In the genomic region with DNA sequence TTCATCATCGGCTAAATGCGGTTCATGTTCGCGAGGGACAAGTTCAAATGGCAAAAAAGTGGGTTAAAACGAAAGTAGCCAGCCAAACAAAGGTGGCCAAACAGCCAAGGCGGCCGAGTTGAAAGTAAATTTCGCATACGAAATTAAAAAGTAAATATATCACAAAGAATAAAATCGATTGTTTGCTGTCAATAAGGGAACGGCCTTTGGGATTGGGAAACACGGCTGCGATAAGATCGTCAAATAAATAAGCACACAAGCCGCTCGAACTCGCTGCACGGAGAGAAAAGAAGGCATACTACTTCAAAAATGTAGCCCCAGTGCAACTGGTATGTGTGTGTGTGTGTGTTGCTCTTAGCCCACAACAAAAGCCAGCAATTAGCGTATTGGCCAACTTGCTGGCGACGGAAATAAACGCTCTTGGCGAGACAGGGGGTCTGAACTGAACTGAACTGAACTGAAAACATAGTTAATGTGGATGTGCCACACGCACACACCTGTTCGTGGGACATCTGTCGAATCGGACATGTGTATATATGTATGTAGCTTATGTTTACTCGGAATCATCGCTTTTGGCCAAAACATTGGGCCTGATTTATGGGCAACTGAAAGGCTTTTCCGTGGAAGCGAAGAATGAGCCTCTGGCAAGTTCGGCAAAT, we compare ENCODE assay signal across 4 fruit fly cellular contexts.
A peak's percentile ranks its signal among the peaks of the same experiment; 100 is the strongest.
TF ChIP-seq lines count a peak whose summit lies in the region.

No protein-coding gene starts in this region.

- TF ChIP-seq CTCF in whole organism, embryonic (GFP tag; optimal IDR thresholded peaks at IDR 0.05; lab: Kevin White, UChicago) = no peak

TF ChIP-seq in whole organism, embryonic, 481 proteins besides CTCF, POLR2A, EP300 and RAD21:
- TF ChIP-seq Sox102F (GFP tag; optimal IDR thresholded peaks at IDR 0.05; lab: Kevin White, UChicago) = peak; percentile 18
- TF ChIP-seq sug (tag; optimal IDR thresholded peaks at IDR 0.05; lab: Kevin White, UChicago) = peak; percentile 77
- TF ChIP-seq mirr (GFP tag; optimal IDR thresholded peaks at IDR 0.05; lab: Kevin White, UChicago) = peak; percentile 25
- no peak for TF ChIP-seq z (GFP tag; IDR thresholded peaks at IDR 0.05; lab: Robert Waterston, UW)
- peak; percentile 35; the same call in 1 of the 2 replicates for TF ChIP-seq CG9932 (GFP tag; IDR thresholded peaks at IDR 0.05; lab: Robert Waterston, UW)
- peak; percentile 33 for TF ChIP-seq cg (GFP tag; optimal IDR thresholded peaks at IDR 0.05; lab: Kevin White, UChicago)
- TF ChIP-seq sd (tag; optimal IDR thresholded peaks at IDR 0.05; lab: Kevin White, UChicago) = peak; percentile 16
- TF ChIP-seq vvl (GFP tag; IDR thresholded peaks at IDR 0.05; lab: Robert Waterston, UW) = peak; percentile 8; the same call in 1 of the 2 replicates
- peak; percentile 29 for TF ChIP-seq ATbp (GFP tag; optimal IDR thresholded peaks at IDR 0.05; lab: Kevin White, UChicago)
- no peak for TF ChIP-seq bsh (GFP tag; optimal IDR thresholded peaks at IDR 0.05; lab: Kevin White, UChicago)
- peak; percentile 12 for TF ChIP-seq kah (GFP tag; optimal IDR thresholded peaks at IDR 0.05; lab: Kevin White, UChicago)
- 0 out of 2 replicates have a peak, but pooled peaks have one; percentile 10 for TF ChIP-seq sob (GFP tag; IDR thresholded peaks at IDR 0.05; lab: Robert Waterston, UW)
- peak; percentile 11 for TF ChIP-seq CG15269 (tag; optimal IDR thresholded peaks at IDR 0.05; lab: Kevin White, UChicago)
- peak; percentile 55 for TF ChIP-seq Med (GFP tag; lab: Kevin White, UChicago)
- no peak for TF ChIP-seq HHEX (GFP tag; optimal IDR thresholded peaks at IDR 0.05; lab: Kevin White, UChicago)
- 0 out of 3 replicates have a peak, but pooled peaks have one; percentile 16 for TF ChIP-seq otp (GFP tag; IDR thresholded peaks at IDR 0.05; lab: Robert Waterston, UW)
- no peak for TF ChIP-seq BtbVII (GFP tag; optimal IDR thresholded peaks at IDR 0.05; lab: Kevin White, UChicago)
- TF ChIP-seq Awh (GFP tag; IDR thresholded peaks at IDR 0.05; lab: Robert Waterston, UW) = peak; percentile 73; the same call in 1 of the 2 replicates
- no peak for TF ChIP-seq CG11560 (tag; IDR thresholded peaks at IDR 0.05; lab: Robert Waterston, UW)

TF ChIP-seq in whole organism, prepupa, 60 proteins besides CTCF, POLR2A, EP300 and RAD21:
- TF ChIP-seq Eip93F (GFP tag; optimal IDR thresholded peaks at IDR 0.05; lab: Kevin White, UChicago) (peak; percentile 5), esn (GFP tag; optimal IDR thresholded peaks at IDR 0.05; lab: Kevin White, UChicago) (peak; percentile 43), Sox102F (GFP tag; optimal IDR thresholded peaks at IDR 0.05; lab: Kevin White, UChicago) (peak; percentile 33), CG10669 (GFP tag; optimal IDR thresholded peaks at IDR 0.05; lab: Kevin White, UChicago) (no peak), Met (GFP tag; optimal IDR thresholded peaks at IDR 0.05; lab: Kevin White, UChicago) (peak; percentile 15), CG11294 (GFP tag; IDR thresholded peaks at IDR 0.05; lab: Robert Waterston, UW) (no peak), acj6 (GFP tag; optimal IDR thresholded peaks at IDR 0.05; lab: Kevin White, UChicago) (no peak), Blimp-1 (GFP tag; optimal IDR thresholded peaks at IDR 0.05; lab: Kevin White, UChicago) (peak; percentile 65), CG6854 (GFP tag; optimal IDR thresholded peaks at IDR 0.05; lab: Kevin White, UChicago) (peak; percentile 56), dsx (GFP tag; optimal IDR thresholded peaks at IDR 0.05; lab: Kevin White, UChicago; ENCODE audit: poor library complexity, severe bottlenecking) (no peak), Sox14 (GFP tag; optimal IDR thresholded peaks at IDR 0.05; lab: Kevin White, UChicago) (peak; percentile 18), svp (GFP tag; lab: Kevin White, UChicago) (peak; percentile 77), topi (GFP tag; optimal IDR thresholded peaks at IDR 0.05; lab: Kevin White, UChicago) (peak; percentile 38), vri (GFP tag; optimal IDR thresholded peaks at IDR 0.05; lab: Kevin White, UChicago) (peak; percentile 18)

TF ChIP-seq in whole organism, pupa, 21 proteins besides CTCF, POLR2A, EP300 and RAD21:
- TF ChIP-seq Snoo (tag; optimal IDR thresholded peaks at IDR 0.05; lab: Kevin White, UChicago) (peak; percentile 6), CG15710 (tag; optimal IDR thresholded peaks at IDR 0.05; lab: Kevin White, UChicago) (no peak)

TF ChIP-seq in whole organism, wandering third instar larva, 38 proteins besides CTCF, POLR2A, EP300 and RAD21:
- peak; percentile 50 for TF ChIP-seq Hr83 (GFP tag; optimal IDR thresholded peaks at IDR 0.05; lab: Kevin White, UChicago; ENCODE audit: poor library complexity, severe bottlenecking)
- TF ChIP-seq tai (GFP tag; optimal IDR thresholded peaks at IDR 0.05; lab: Kevin White, UChicago) = no peak
- TF ChIP-seq Hr78 (GFP tag; optimal IDR thresholded peaks at IDR 0.05; lab: Kevin White, UChicago) = no peak
- no peak for TF ChIP-seq brk (GFP tag; optimal IDR thresholded peaks at IDR 0.05; lab: Kevin White, UChicago)
- TF ChIP-seq fru (GFP tag; optimal IDR thresholded peaks at IDR 0.05; lab: Kevin White, UChicago) = peak; percentile 21
- TF ChIP-seq Rel (GFP tag; optimal IDR thresholded peaks at IDR 0.05; lab: Kevin White, UChicago) = no peak
- peak; percentile 26 for TF ChIP-seq Rel (tag; optimal IDR thresholded peaks at IDR 0.05; lab: Kevin White, UChicago)
- TF ChIP-seq jim (GFP tag; optimal IDR thresholded peaks at IDR 0.05; lab: Kevin White, UChicago) = no peak
- peak; percentile 16 for TF ChIP-seq h (GFP tag; optimal IDR thresholded peaks at IDR 0.05; lab: Kevin White, UChicago)
- no peak for TF ChIP-seq CG9705 (GFP tag; optimal IDR thresholded peaks at IDR 0.05; lab: Kevin White, UChicago)
- TF ChIP-seq Mio (GFP tag; optimal IDR thresholded peaks at IDR 0.05; lab: Kevin White, UChicago) = no peak
- TF ChIP-seq Abd-B (GFP tag; optimal IDR thresholded peaks at IDR 0.05; lab: Kevin White, UChicago) = no peak
- TF ChIP-seq OdsH (GFP tag; optimal IDR thresholded peaks at IDR 0.05; lab: Kevin White, UChicago) = peak; percentile 23
- no peak for TF ChIP-seq dsf (GFP tag; optimal IDR thresholded peaks at IDR 0.05; lab: Kevin White, UChicago; ENCODE audit: borderline replicate concordance)
- TF ChIP-seq foxo (GFP tag; optimal IDR thresholded peaks at IDR 0.05; lab: Kevin White, UChicago) = peak in 1 of 2 experiments; percentile 44
- TF ChIP-seq br (GFP tag; optimal IDR thresholded peaks at IDR 0.05; lab: Kevin White, UChicago) = peak; percentile 54
- no peak for TF ChIP-seq Dif (GFP tag; optimal IDR thresholded peaks at IDR 0.05; lab: Kevin White, UChicago; ENCODE audit: partially characterized antibody)
- TF ChIP-seq sage (GFP tag; optimal IDR thresholded peaks at IDR 0.05; lab: Kevin White, UChicago) = peak; percentile 14
- TF ChIP-seq Vsx2 (GFP tag; optimal IDR thresholded peaks at IDR 0.05; lab: Kevin White, UChicago; ENCODE audit: partially characterized antibody) = no peak
- no peak for TF ChIP-seq N (GFP tag; optimal IDR thresholded peaks at IDR 0.05; lab: Kevin White, UChicago)
- TF ChIP-seq psq (GFP tag; optimal IDR thresholded peaks at IDR 0.05; lab: Kevin White, UChicago) = peak; percentile 36
- TF ChIP-seq CrebA (GFP tag; optimal IDR thresholded peaks at IDR 0.05; lab: Kevin White, UChicago; ENCODE audit: borderline replicate concordance) = no peak
- no peak for TF ChIP-seq lola (GFP tag; optimal IDR thresholded peaks at IDR 0.05; lab: Kevin White, UChicago)
- no peak for TF ChIP-seq Dfd (GFP tag; optimal IDR thresholded peaks at IDR 0.05; lab: Kevin White, UChicago)
- TF ChIP-seq rgr (GFP tag; optimal IDR thresholded peaks at IDR 0.05; lab: Kevin White, UChicago) = peak; percentile 38
- no peak for TF ChIP-seq Sp1 (GFP tag; optimal IDR thresholded peaks at IDR 0.05; lab: Kevin White, UChicago)
- TF ChIP-seq Hnf4 (GFP tag; optimal IDR thresholded peaks at IDR 0.05; lab: Kevin White, UChicago) = peak; percentile 9
- TF ChIP-seq pan (optimal IDR thresholded peaks at IDR 0.05; lab: Kevin White, UChicago) = no peak
- TF ChIP-seq Jra (GFP tag; optimal IDR thresholded peaks at IDR 0.05; lab: Kevin White, UChicago) = no peak
- TF ChIP-seq CG32264 (GFP tag; optimal IDR thresholded peaks at IDR 0.05; lab: Kevin White, UChicago) = peak; percentile 1
- TF ChIP-seq HLH106 (tag; optimal IDR thresholded peaks at IDR 0.05; lab: Kevin White, UChicago) = no peak
- TF ChIP-seq dmrt93B (GFP tag; optimal IDR thresholded peaks at IDR 0.05; lab: Kevin White, UChicago) = peak; percentile 3
- TF ChIP-seq woc (GFP tag; optimal IDR thresholded peaks at IDR 0.05; lab: Kevin White, UChicago) = no peak
- no peak for TF ChIP-seq Myc (optimal IDR thresholded peaks at IDR 0.05; lab: Kevin White, UChicago)
- no peak for TF ChIP-seq usp (GFP tag; optimal IDR thresholded peaks at IDR 0.05; lab: Kevin White, UChicago)
- no peak for TF ChIP-seq dl (GFP tag; optimal IDR thresholded peaks at IDR 0.05; lab: Kevin White, UChicago; ENCODE audit: insufficient read depth in 1 of 2, partially characterized antibody in 2 of 2)
- no peak for TF ChIP-seq ey (GFP tag; optimal IDR thresholded peaks at IDR 0.05; lab: Kevin White, UChicago)
- no peak for TF ChIP-seq GATAd (GFP tag; optimal IDR thresholded peaks at IDR 0.05; lab: Kevin White, UChicago)
- no peak for TF ChIP-seq sv (GFP tag; optimal IDR thresholded peaks at IDR 0.05; lab: Kevin White, UChicago)
